5 worm cellular contexts compared by ENCODE assay signal in the genomic region with DNA sequence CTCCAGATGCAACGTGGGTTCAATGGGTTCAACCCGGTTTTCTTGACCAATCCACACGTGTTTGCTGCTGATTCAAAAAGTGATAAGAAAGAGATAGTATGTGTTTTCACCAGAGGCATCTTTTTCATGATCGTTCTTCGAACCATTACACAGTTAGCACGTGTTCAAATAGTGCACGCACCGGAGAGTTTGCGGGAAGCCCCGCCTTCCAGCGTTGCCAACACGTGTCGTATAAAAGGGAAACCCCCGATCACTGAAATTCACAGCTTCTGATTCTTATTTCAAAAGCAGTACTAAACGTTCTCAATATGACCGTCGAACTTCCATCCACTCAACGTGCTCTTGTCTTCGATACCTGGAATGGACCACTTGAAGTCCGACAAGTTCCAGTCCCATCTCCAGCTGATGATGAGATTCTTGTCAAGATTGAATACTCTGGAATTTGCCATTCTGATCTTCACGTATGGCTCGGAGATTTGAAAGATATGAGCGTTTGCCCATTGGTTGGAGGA.
TF ChIP-seq lines count a peak whose summit lies in the region.

A gene (plus strand): TSS at position 261 of the 512 bp plus-strand sequence.

TF ChIP-seq in whole organism, L1 larva, 84 proteins besides CTCF, POLR2A, EP300 and RAD21 (continued from another document and continues in another):
- no peak for TF ChIP-seq ceh-8 (GFP tag; optimal IDR thresholded peaks at IDR 0.05; lab: Kevin White, UChicago)
- no peak for TF ChIP-seq nhr-28 (tag; optimal IDR thresholded peaks at IDR 0.05; lab: Kevin White, UChicago)
- TF ChIP-seq nhr-11 (tag; optimal IDR thresholded peaks at IDR 0.05; lab: Kevin White, UChicago): peak; percentile 62
- TF ChIP-seq alr-1 (tag; optimal IDR thresholded peaks at IDR 0.05; lab: Kevin White, UChicago; ENCODE audit: borderline replicate concordance): no peak
- peak; percentile 62 for TF ChIP-seq lin-13 (GFP tag; optimal IDR thresholded peaks at IDR 0.05; lab: Kevin White, UChicago)
- peak; percentile 23 to 46 for TF ChIP-seq efl-1 (optimal IDR thresholded peaks at IDR 0.05; lab: Kevin White, UChicago)
- peak in 1 of 2 experiments; percentile 95 for TF ChIP-seq efl-1 (GFP tag; optimal IDR thresholded peaks at IDR 0.05 in 1 of 2; lab: Kevin White, UChicago)
- TF ChIP-seq unc-30 (tag; optimal IDR thresholded peaks at IDR 0.05; lab: Kevin White, UChicago): no peak
- peak; percentile 61 for TF ChIP-seq xbp-1 (tag; optimal IDR thresholded peaks at IDR 0.05; lab: Kevin White, UChicago)
- TF ChIP-seq nhr-47 (tag; optimal IDR thresholded peaks at IDR 0.05; lab: Kevin White, UChicago): peak; percentile 77
- TF ChIP-seq ztf-11 (tag; optimal IDR thresholded peaks at IDR 0.05; lab: Kevin White, UChicago): peak in 1 of 2 experiments; percentile 8
- peak; percentile 56 for TF ChIP-seq ztf-4 (tag; optimal IDR thresholded peaks at IDR 0.05; lab: Kevin White, UChicago)
- TF ChIP-seq hlh-17 (GFP tag; optimal IDR thresholded peaks at IDR 0.05; lab: Kevin White, UChicago; ENCODE audit: borderline replicate concordance): no peak
- no peak for TF ChIP-seq ceh-63 (GFP tag; optimal IDR thresholded peaks at IDR 0.05; lab: Kevin White, UChicago)
- no peak for TF ChIP-seq fos-1 (tag; optimal IDR thresholded peaks at IDR 0.05; lab: Kevin White, UChicago)
- TF ChIP-seq mdl-1 (tag; optimal IDR thresholded peaks at IDR 0.05; lab: Kevin White, UChicago): peak; percentile 25 to 99
- peak; percentile 4 to 50 (median 8) for TF ChIP-seq dpl-1 (GFP tag; optimal IDR thresholded peaks at IDR 0.05; lab: Kevin White, UChicago)
- no peak for TF ChIP-seq ets-5 (GFP tag; IDR thresholded peaks at IDR 0.05; lab: Robert Waterston, UW)
- TF ChIP-seq nhr-84 (tag; optimal IDR thresholded peaks at IDR 0.05; lab: Kevin White, UChicago): no peak
- peak; percentile 51 for TF ChIP-seq nhr-77 (tag; optimal IDR thresholded peaks at IDR 0.05; lab: Kevin White, UChicago)
- TF ChIP-seq fkh-8 (tag; optimal IDR thresholded peaks at IDR 0.05; lab: Kevin White, UChicago): no peak
- TF ChIP-seq C16A3.4 (tag; optimal IDR thresholded peaks at IDR 0.05; lab: Kevin White, UChicago): peak; percentile 76
- peak; percentile 70 for TF ChIP-seq lir-3 (tag; optimal IDR thresholded peaks at IDR 0.05; lab: Kevin White, UChicago; ENCODE audit: poor library complexity)
- no peak for TF ChIP-seq pqm-1 (tag; optimal IDR thresholded peaks at IDR 0.05; lab: Kevin White, UChicago)

TF ChIP-seq in whole organism, L2 larva, 48 proteins besides CTCF, POLR2A, EP300 and RAD21 (continued from another document and continues in another):
- TF ChIP-seq Y55F3AM.14 (GFP tag; optimal IDR thresholded peaks at IDR 0.05; lab: Kevin White, UChicago) (peak; percentile 25), dmd-4 (tag; optimal IDR thresholded peaks at IDR 0.05; lab: Kevin White, UChicago) (no peak), ztf-4 (tag; optimal IDR thresholded peaks at IDR 0.05; lab: Kevin White, UChicago) (no peak), mab-5 (tag; optimal IDR thresholded peaks at IDR 0.05; lab: Kevin White, UChicago) (no peak), gmeb-1 (tag; optimal IDR thresholded peaks at IDR 0.05; lab: Kevin White, UChicago) (peak; percentile 62), nhr-237 (tag; optimal IDR thresholded peaks at IDR 0.05; lab: Kevin White, UChicago) (no peak), nhr-12 (tag; optimal IDR thresholded peaks at IDR 0.05; lab: Kevin White, UChicago) (no peak), fos-1 (tag; optimal IDR thresholded peaks at IDR 0.05; lab: Kevin White, UChicago) (peak; percentile 54), peb-1 (tag; optimal IDR thresholded peaks at IDR 0.05; lab: Kevin White, UChicago) (no peak), sma-9 (GFP tag; optimal IDR thresholded peaks at IDR 0.05; lab: Kevin White, UChicago) (peak; percentile 98), sma-9 (tag; optimal IDR thresholded peaks at IDR 0.05; lab: Kevin White, UChicago) (peak; percentile 72), alr-1 (tag; optimal IDR thresholded peaks at IDR 0.05; lab: Kevin White, UChicago) (no peak), zag-1 (tag; optimal IDR thresholded peaks at IDR 0.05; lab: Kevin White, UChicago) (no peak), ZK546.5 (tag; optimal IDR thresholded peaks at IDR 0.05; lab: Kevin White, UChicago) (no peak), ama-1 (optimal IDR thresholded peaks at IDR 0.05; lab: Kevin White, UChicago) (peak; percentile 96), nhr-77 (tag; optimal IDR thresholded peaks at IDR 0.05; lab: Kevin White, UChicago) (no peak), skn-1 (tag; optimal IDR thresholded peaks at IDR 0.05; lab: Kevin White, UChicago) (no peak), ztf-1 (GFP tag; conservative IDR thresholded peaks at IDR 0.05; lab: Robert Waterston, UW) (no peak), lin-13 (GFP tag; optimal IDR thresholded peaks at IDR 0.05; lab: Kevin White, UChicago) (peak; percentile 1), nhr-129 (tag; optimal IDR thresholded peaks at IDR 0.05; lab: Kevin White, UChicago) (peak; percentile 87), nhr-21 (tag; optimal IDR thresholded peaks at IDR 0.05; lab: Kevin White, UChicago) (peak; percentile 97), sem-4 (tag; optimal IDR thresholded peaks at IDR 0.05; lab: Kevin White, UChicago) (no peak), nhr-6 (tag; optimal IDR thresholded peaks at IDR 0.05; lab: Kevin White, UChicago) (peak; percentile 30), unc-39 (tag; optimal IDR thresholded peaks at IDR 0.05; lab: Kevin White, UChicago) (no peak), nhr-10 (tag; optimal IDR thresholded peaks at IDR 0.05; lab: Kevin White, UChicago) (no peak), elt-1 (tag; optimal IDR thresholded peaks at IDR 0.05; lab: Kevin White, UChicago) (no peak), ztf-11 (tag; optimal IDR thresholded peaks at IDR 0.05; lab: Kevin White, UChicago) (no peak)

TF ChIP-seq in whole organism, L3 larva, 47 proteins besides CTCF, POLR2A, EP300 and RAD21 (continued from another document):
- TF ChIP-seq nhr-237 (tag; optimal IDR thresholded peaks at IDR 0.05; lab: Kevin White, UChicago) (no peak), nhr-76 (tag; optimal IDR thresholded peaks at IDR 0.05; lab: Kevin White, UChicago) (peak; percentile 22), ztf-4 (tag; optimal IDR thresholded peaks at IDR 0.05; lab: Kevin White, UChicago) (peak; percentile 20), mml-1 (tag; optimal IDR thresholded peaks at IDR 0.05; lab: Kevin White, UChicago) (peak; percentile 26), R02D3.7 (tag; optimal IDR thresholded peaks at IDR 0.05; lab: Kevin White, UChicago) (no peak), ceh-28 (tag; optimal IDR thresholded peaks at IDR 0.05; lab: Kevin White, UChicago) (peak; percentile 44), elt-2 (tag; optimal IDR thresholded peaks at IDR 0.05; lab: Kevin White, UChicago) (peak; percentile 47), nhr-43 (tag; optimal IDR thresholded peaks at IDR 0.05; lab: Kevin White, UChicago; ENCODE audit: poor library complexity, severe bottlenecking) (peak; percentile 95)

TF ChIP-seq in whole organism, L4 larva, 104 proteins besides CTCF, POLR2A, EP300 and RAD21 (continued from another document):
- TF ChIP-seq nhr-11 (tag; optimal IDR thresholded peaks at IDR 0.05; lab: Kevin White, UChicago): peak; percentile 73
- no peak for TF ChIP-seq lim-7 (GFP tag; IDR thresholded peaks at IDR 0.05; lab: Robert Waterston, UW)
- peak; percentile 96 for TF ChIP-seq dmd-6 (GFP tag; IDR thresholded peaks at IDR 0.05; lab: Robert Waterston, UW)
- peak; percentile 97 for TF ChIP-seq aha-1 (tag; lab: Kevin White, UChicago)
- TF ChIP-seq dve-1 (tag; optimal IDR thresholded peaks at IDR 0.05; lab: Kevin White, UChicago; ENCODE audit: insufficient read depth): peak; percentile 61
- peak; percentile 92 for TF ChIP-seq hlh-11 (tag; optimal IDR thresholded peaks at IDR 0.05; lab: Kevin White, UChicago)
- TF ChIP-seq ceh-20 (GFP tag; IDR thresholded peaks at IDR 0.05; lab: Robert Waterston, UW): no peak; the same call in 1 of the 2 replicates
- TF ChIP-seq arid-1 (GFP tag; conservative IDR thresholded peaks at IDR 0.05; lab: Robert Waterston, UW): no peak
- TF ChIP-seq lin-38 (GFP tag; IDR thresholded peaks at IDR 0.05; lab: Robert Waterston, UW): no peak
- peak; percentile 38 for TF ChIP-seq nhr-102 (tag; optimal IDR thresholded peaks at IDR 0.05; lab: Kevin White, UChicago)
- peak; percentile 89 for TF ChIP-seq hlh-30 (tag; optimal IDR thresholded peaks at IDR 0.05; lab: Kevin White, UChicago; ENCODE audit: insufficient read depth)
- TF ChIP-seq vab-7 (GFP tag; IDR thresholded peaks at IDR 0.05; lab: Robert Waterston, UW): no peak
- TF ChIP-seq cey-2 (tag; optimal IDR thresholded peaks at IDR 0.05; lab: Kevin White, UChicago; ENCODE audit: borderline replicate concordance, insufficient read depth): peak; percentile 74
- TF ChIP-seq lin-1 (GFP tag; IDR thresholded peaks at IDR 0.05; lab: Robert Waterston, UW): 0 out of 2 replicates have a peak, but pooled peaks have one; percentile 35
- TF ChIP-seq ztf-7 (tag; optimal IDR thresholded peaks at IDR 0.05; lab: Kevin White, UChicago): no peak
- no peak for TF ChIP-seq daf-8 (GFP tag; IDR thresholded peaks at IDR 0.05; lab: Robert Waterston, UW)
- TF ChIP-seq saeg-2 (GFP tag; IDR thresholded peaks at IDR 0.05; lab: Robert Waterston, UW): 0 out of 2 replicates have a peak, but pooled peaks have one; percentile 28
- no peak for TF ChIP-seq rbr-2 (tag; optimal IDR thresholded peaks at IDR 0.05; lab: Kevin White, UChicago)
- TF ChIP-seq pqm-1 (tag; optimal IDR thresholded peaks at IDR 0.05; lab: Kevin White, UChicago): peak; percentile 5
- peak; percentile 93 for TF ChIP-seq ama-1 (optimal IDR thresholded peaks at IDR 0.05; lab: Kevin White, UChicago)
- TF ChIP-seq hif-1 (tag; optimal IDR thresholded peaks at IDR 0.05; lab: Kevin White, UChicago): peak; percentile 49 to 78
- TF ChIP-seq egl-27 (tag; optimal IDR thresholded peaks at IDR 0.05; lab: Kevin White, UChicago): peak; percentile 34
- TF ChIP-seq mdl-1 (tag; optimal IDR thresholded peaks at IDR 0.05; lab: Kevin White, UChicago): peak; percentile 96 to 99
- no peak for TF ChIP-seq nhr-237 (tag; optimal IDR thresholded peaks at IDR 0.05; lab: Kevin White, UChicago)
- TF ChIP-seq nhr-28 (tag; optimal IDR thresholded peaks at IDR 0.05; lab: Kevin White, UChicago): peak; percentile 95
- TF ChIP-seq mep-1 (tag; optimal IDR thresholded peaks at IDR 0.05; lab: Kevin White, UChicago): peak; percentile 55
- TF ChIP-seq T26A8.4 (GFP tag; IDR thresholded peaks at IDR 0.05; lab: Robert Waterston, UW): no peak
- TF ChIP-seq duxl-1 (tag; optimal IDR thresholded peaks at IDR 0.05; lab: Kevin White, UChicago; ENCODE audit: poor library complexity): no peak
- no peak for TF ChIP-seq zfp-3 (GFP tag; conservative IDR thresholded peaks at IDR 0.05; lab: Robert Waterston, UW)
- TF ChIP-seq skn-1 (tag; optimal IDR thresholded peaks at IDR 0.05; lab: Kevin White, UChicago): no peak
- peak; percentile 2 for TF ChIP-seq dpl-1 (GFP tag; optimal IDR thresholded peaks at IDR 0.05; lab: Kevin White, UChicago)
- no peak for TF ChIP-seq sdz-12 (GFP tag; optimal IDR thresholded peaks at IDR 0.05; lab: Kevin White, UChicago)
- peak; percentile 83 for TF ChIP-seq nhr-77 (tag; optimal IDR thresholded peaks at IDR 0.05; lab: Kevin White, UChicago)

TF ChIP-seq in whole organism, young adult, 124 proteins besides CTCF, POLR2A, EP300 and RAD21 (continued from another document and continues in another):
- TF ChIP-seq D2030.7 (GFP tag; IDR thresholded peaks at IDR 0.05; lab: Robert Waterston, UW) (no peak), ceh-58 (GFP tag; IDR thresholded peaks at IDR 0.05; lab: Robert Waterston, UW) (no peak), lin-40 (tag; optimal IDR thresholded peaks at IDR 0.05; lab: Kevin White, UChicago) (peak; percentile 47), lin-54 (GFP tag; optimal IDR thresholded peaks at IDR 0.05; lab: Kevin White, UChicago) (no peak), F22D6.2 (tag; optimal IDR thresholded peaks at IDR 0.05; lab: Kevin White, UChicago) (peak; percentile 79), F57C9.4 (tag; optimal IDR thresholded peaks at IDR 0.05; lab: Kevin White, UChicago) (no peak), mel-28 (tag; optimal IDR thresholded peaks at IDR 0.05; lab: Kevin White, UChicago; ENCODE audit: borderline replicate concordance) (no peak), C17E4.6 (GFP tag; IDR thresholded peaks at IDR 0.05; lab: Robert Waterston, UW) (no peak), hlh-26 (GFP tag; conservative IDR thresholded peaks at IDR 0.05; lab: Robert Waterston, UW) (no peak), F39B2.1 (GFP tag; IDR thresholded peaks at IDR 0.05; lab: Robert Waterston, UW) (no peak), dox-1 (GFP tag; IDR thresholded peaks at IDR 0.05; lab: Robert Waterston, UW) (peak; percentile 24; the same call in 1 of the 2 replicates), repo-1 (tag; optimal IDR thresholded peaks at IDR 0.05; lab: Kevin White, UChicago) (no peak), lin-35 (GFP tag; optimal IDR thresholded peaks at IDR 0.05; lab: Kevin White, UChicago) (peak in 1 of 3 experiments; percentile 20), F52B5.7 (tag; optimal IDR thresholded peaks at IDR 0.05; lab: Kevin White, UChicago) (peak; percentile 59), ets-4 (GFP tag; optimal IDR thresholded peaks at IDR 0.05; lab: Kevin White, UChicago) (no peak), tlf-1 (GFP tag; optimal IDR thresholded peaks at IDR 0.05; lab: Kevin White, UChicago) (no peak), somi-1 (GFP tag; optimal IDR thresholded peaks at IDR 0.05; lab: Kevin White, UChicago) (peak; percentile 92), tbp1 (GFP tag; optimal IDR thresholded peaks at IDR 0.05; lab: Kevin White, UChicago) (peak; percentile 48), ZK185.1 (tag; optimal IDR thresholded peaks at IDR 0.05; lab: Kevin White, UChicago; ENCODE audit: poor library complexity, severe bottlenecking) (no peak), B0035.1 (tag; optimal IDR thresholded peaks at IDR 0.05; lab: Kevin White, UChicago) (no peak), lir-1 (GFP tag; conservative IDR thresholded peaks at IDR 0.05; lab: Robert Waterston, UW) (no peak), akir-1 (GFP tag; optimal IDR thresholded peaks at IDR 0.05; lab: Kevin White, UChicago) (no peak), egrh-3 (GFP tag; IDR thresholded peaks at IDR 0.05; lab: Robert Waterston, UW) (no peak), nhr-179 (tag; optimal IDR thresholded peaks at IDR 0.05; lab: Kevin White, UChicago) (no peak), nfyb-1 (GFP tag; IDR thresholded peaks at IDR 0.05; lab: Robert Waterston, UW) (no peak), him-1 (tag; optimal IDR thresholded peaks at IDR 0.05; lab: Kevin White, UChicago) (no peak), sdz-38 (tag; optimal IDR thresholded peaks at IDR 0.05; lab: Kevin White, UChicago) (no peak), lag-1 (GFP tag; IDR thresholded peaks at IDR 0.05; lab: Robert Waterston, UW) (0 out of 2 replicates have a peak, but pooled peaks have one; percentile 79), ekl-4 (GFP tag; IDR thresholded peaks at IDR 0.05; lab: Robert Waterston, UW) (no peak), ama-1 (optimal IDR thresholded peaks at IDR 0.05; lab: Kevin White, UChicago) (peak; percentile 95), ama-1 (GFP tag; optimal IDR thresholded peaks at IDR 0.05; lab: Kevin White, UChicago) (no peak), attf-5 (GFP tag; optimal IDR thresholded peaks at IDR 0.05; lab: Kevin White, UChicago) (peak; percentile 37), C06A6.2 (GFP tag; conservative IDR thresholded peaks at IDR 0.05; lab: Robert Waterston, UW) (peak; percentile 52), Y67H2A.10 (GFP tag; conservative IDR thresholded peaks at IDR 0.05; lab: Robert Waterston, UW) (no peak), B0019.2 (GFP tag; conservative IDR thresholded peaks at IDR 0.05; lab: Robert Waterston, UW) (no peak), Y53F4B.3 (GFP tag; IDR thresholded peaks at IDR 0.05; lab: Robert Waterston, UW) (no peak), ccch-3 (GFP tag; optimal IDR thresholded peaks at IDR 0.05; lab: Kevin White, UChicago) (no peak), F57A8.1 (GFP tag; optimal IDR thresholded peaks at IDR 0.05; lab: Kevin White, UChicago) (no peak), let-526 (GFP tag; IDR thresholded peaks at IDR 0.05; lab: Robert Waterston, UW) (no peak), mes-4 (tag; optimal IDR thresholded peaks at IDR 0.05; lab: Kevin White, UChicago) (no peak), F37B4.10 (GFP tag; IDR thresholded peaks at IDR 0.05; lab: Robert Waterston, UW) (no peak), hlh-12 (tag; optimal IDR thresholded peaks at IDR 0.05; lab: Kevin White, UChicago) (no peak), ztf-18 (tag; optimal IDR thresholded peaks at IDR 0.05; lab: Kevin White, UChicago) (no peak), lsl-1 (GFP tag; optimal IDR thresholded peaks at IDR 0.05; lab: Kevin White, UChicago) (no peak), ztf-6 (GFP tag; IDR thresholded peaks at IDR 0.05; lab: Robert Waterston, UW) (no peak), ceh-100 (GFP tag; IDR thresholded peaks at IDR 0.05; lab: Robert Waterston, UW) (no peak)
